Comparison of ENCODE assay signal across 1 fruit fly cellular context in the genomic region with DNA sequence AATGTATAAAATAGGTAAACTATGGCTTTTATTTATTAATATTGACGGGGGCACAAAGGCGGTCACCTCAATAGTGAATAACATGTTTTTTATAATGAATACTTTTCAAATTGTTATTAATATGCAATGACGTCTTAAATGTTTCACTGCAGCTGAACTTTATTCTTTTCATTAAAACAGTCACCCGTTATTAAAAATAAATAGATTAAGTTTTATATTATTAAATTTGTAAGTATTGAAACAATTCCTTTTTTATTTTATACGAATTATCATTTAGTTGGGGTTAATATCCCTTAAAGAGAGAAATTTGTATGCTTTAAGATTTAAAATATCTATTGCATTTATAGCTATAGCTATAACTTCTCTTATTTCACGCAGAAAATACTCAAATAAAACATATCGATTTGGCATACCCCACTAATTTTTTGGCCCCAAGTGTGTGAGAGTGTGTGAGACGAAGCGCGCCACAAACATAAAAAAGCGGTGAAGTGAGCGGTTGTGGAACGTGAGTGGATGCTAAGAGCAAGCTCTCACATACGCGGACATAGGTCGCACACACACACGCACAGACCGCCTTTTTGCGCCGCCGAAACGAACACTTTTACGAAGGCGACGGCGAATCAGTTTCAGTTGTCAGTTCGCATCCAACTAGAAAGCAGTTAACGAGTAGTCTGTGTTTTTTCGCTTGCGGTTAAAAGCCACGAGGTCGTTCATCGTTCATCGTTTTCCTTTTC.
TF ChIP-seq lines count a peak whose summit lies in the region.

A gene (plus strand): TSS at position 626 of the 734 bp plus-strand sequence.

TF ChIP-seq in whole organism, embryonic, 481 proteins besides CTCF, POLR2A, EP300 and RAD21 (continued from another document and continues in another):
- 0 out of 2 replicates have a peak, but pooled peaks have one; percentile 21 for TF ChIP-seq H2.0 (GFP tag; IDR thresholded peaks at IDR 0.05; lab: Robert Waterston, UW)
- TF ChIP-seq Gug (GFP tag; IDR thresholded peaks at IDR 0.05; lab: Robert Waterston, UW) = no peak; the same call in 3 of the 4 replicates
- peak; percentile 71 for TF ChIP-seq CG2120 (GFP tag; optimal IDR thresholded peaks at IDR 0.05; lab: Kevin White, UChicago)
- no peak for TF ChIP-seq CG33213 (GFP tag; optimal IDR thresholded peaks at IDR 0.05; lab: Kevin White, UChicago)
- no peak for TF ChIP-seq emc (GFP tag; optimal IDR thresholded peaks at IDR 0.05; lab: Kevin White, UChicago)
- no peak for TF ChIP-seq pros (GFP tag; optimal IDR thresholded peaks at IDR 0.05; lab: Kevin White, UChicago)
- peak; percentile 7 for TF ChIP-seq slou (GFP tag; optimal IDR thresholded peaks at IDR 0.05; lab: Kevin White, UChicago)
- no peak for TF ChIP-seq pum (GFP tag; optimal IDR thresholded peaks at IDR 0.05; lab: Kevin White, UChicago)
- peak; percentile 87 for TF ChIP-seq Asciz (GFP tag; optimal IDR thresholded peaks at IDR 0.05; lab: Kevin White, UChicago)
- peak; percentile 77 for TF ChIP-seq ci (GFP tag; IDR thresholded peaks at IDR 0.05; lab: Robert Waterston, UW)
- TF ChIP-seq CG7745 (tag; optimal IDR thresholded peaks at IDR 0.05; lab: Kevin White, UChicago) = no peak
- TF ChIP-seq CG17361 (GFP tag; IDR thresholded peaks at IDR 0.05; lab: Robert Waterston, UW) = peak; percentile 96
- TF ChIP-seq CG13287 (GFP tag; IDR thresholded peaks at IDR 0.05; lab: Robert Waterston, UW; ENCODE audit: partially characterized antibody) = no peak; the same call in 1 of the 2 replicates
- TF ChIP-seq D (optimal IDR thresholded peaks at IDR 0.05; lab: Kevin White, UChicago) = no peak
- TF ChIP-seq D (GFP tag; optimal IDR thresholded peaks at IDR 0.05; lab: Kevin White, UChicago) = peak; percentile 76
- peak; percentile 90 for TF ChIP-seq CG18599 (GFP tag; optimal IDR thresholded peaks at IDR 0.05; lab: Kevin White, UChicago)
- peak in 1 of 2 experiments; percentile 92 for TF ChIP-seq Eip74EF (GFP tag; optimal IDR thresholded peaks at IDR 0.05; lab: Kevin White, UChicago)
- peak; percentile 77 for TF ChIP-seq CG10979 (tag; optimal IDR thresholded peaks at IDR 0.05; lab: Kevin White, UChicago)
- TF ChIP-seq Bdp1 (GFP tag; optimal IDR thresholded peaks at IDR 0.05; lab: Kevin White, UChicago) = no peak
- no peak for TF ChIP-seq NK7.1 (GFP tag; optimal IDR thresholded peaks at IDR 0.05; lab: Kevin White, UChicago)
- TF ChIP-seq Adf1 (GFP tag; IDR thresholded peaks at IDR 0.05; lab: Robert Waterston, UW) = no peak
- peak; percentile 31; the same call in 1 of the 3 replicates for TF ChIP-seq CG14050 (GFP tag; IDR thresholded peaks at IDR 0.05; lab: Robert Waterston, UW)
- peak; percentile 69; the same call in 1 of the 2 replicates for TF ChIP-seq lmd (GFP tag; IDR thresholded peaks at IDR 0.05; lab: Robert Waterston, UW)
- peak; percentile 42 for TF ChIP-seq Mes4 (GFP tag; optimal IDR thresholded peaks at IDR 0.05; lab: Kevin White, UChicago)
- no peak for TF ChIP-seq tup (GFP tag; optimal IDR thresholded peaks at IDR 0.05; lab: Kevin White, UChicago)
- no peak; the same call in 1 of the 2 replicates for TF ChIP-seq HLH3B (GFP tag; IDR thresholded peaks at IDR 0.05; lab: Robert Waterston, UW)
- TF ChIP-seq Dbx (GFP tag; IDR thresholded peaks at IDR 0.05; lab: Robert Waterston, UW) = no peak; the same call in 1 of the 3 replicates
- no peak; the same call in 1 of the 2 replicates for TF ChIP-seq Ravus (GFP tag; IDR thresholded peaks at IDR 0.05; lab: Robert Waterston, UW)
- peak; percentile 20 for TF ChIP-seq lbe (GFP tag; optimal IDR thresholded peaks at IDR 0.05; lab: Kevin White, UChicago)
- no peak for TF ChIP-seq CG1647 (GFP tag; optimal IDR thresholded peaks at IDR 0.05; lab: Kevin White, UChicago)
- TF ChIP-seq stwl (tag; optimal IDR thresholded peaks at IDR 0.05; lab: Kevin White, UChicago) = no peak
- TF ChIP-seq Ptx1 (GFP tag; IDR thresholded peaks at IDR 0.05; lab: Robert Waterston, UW) = peak; percentile 42; the same call in 1 of the 2 replicates
- TF ChIP-seq CG17328 (GFP tag; IDR thresholded peaks at IDR 0.05; lab: Robert Waterston, UW) = 0 out of 2 replicates have a peak, but pooled peaks have one; percentile 49
- TF ChIP-seq E2f2 (GFP tag; IDR thresholded peaks at IDR 0.05; lab: Robert Waterston, UW) = peak; percentile 26; the same call in 1 of the 2 replicates
- TF ChIP-seq CG7928 (GFP tag; optimal IDR thresholded peaks at IDR 0.05; lab: Kevin White, UChicago) = no peak
- TF ChIP-seq gfzf (GFP tag; optimal IDR thresholded peaks at IDR 0.05; lab: Kevin White, UChicago) = no peak
- peak; percentile 82 for TF ChIP-seq Ssrp (tag; optimal IDR thresholded peaks at IDR 0.05; lab: Kevin White, UChicago)
- TF ChIP-seq gce (GFP tag; IDR thresholded peaks at IDR 0.05; lab: Robert Waterston, UW) = no peak
- TF ChIP-seq CG2116 (GFP tag; optimal IDR thresholded peaks at IDR 0.05; lab: Kevin White, UChicago) = peak; percentile 56
- TF ChIP-seq ro (GFP tag; IDR thresholded peaks at IDR 0.05; lab: Robert Waterston, UW) = no peak
- TF ChIP-seq CG1832 (GFP tag; optimal IDR thresholded peaks at IDR 0.05; lab: Kevin White, UChicago) = no peak
- no peak for TF ChIP-seq ems (GFP tag; optimal IDR thresholded peaks at IDR 0.05; lab: Kevin White, UChicago)
- TF ChIP-seq MESR4 (GFP tag; optimal IDR thresholded peaks at IDR 0.05; lab: Kevin White, UChicago) = no peak
- TF ChIP-seq run (tag; optimal IDR thresholded peaks at IDR 0.05; lab: Kevin White, UChicago) = peak; percentile 61
- no peak for TF ChIP-seq pita (GFP tag; optimal IDR thresholded peaks at IDR 0.05; lab: Kevin White, UChicago)
- peak; percentile 35 for TF ChIP-seq B-H2 (GFP tag; optimal IDR thresholded peaks at IDR 0.05; lab: Kevin White, UChicago)
- no peak for TF ChIP-seq sc (optimal IDR thresholded peaks at IDR 0.05; lab: Kevin White, UChicago)
- TF ChIP-seq sc (GFP tag; optimal IDR thresholded peaks at IDR 0.05; lab: Kevin White, UChicago) = peak; percentile 59
- TF ChIP-seq her (GFP tag; optimal IDR thresholded peaks at IDR 0.05; lab: Kevin White, UChicago) = peak; percentile 31
- TF ChIP-seq CG7372 (GFP tag; IDR thresholded peaks at IDR 0.05; lab: Robert Waterston, UW) = peak; percentile 23
- peak; percentile 97 for TF ChIP-seq Deaf1 (tag; optimal IDR thresholded peaks at IDR 0.05; lab: Kevin White, UChicago)
- TF ChIP-seq Dad (GFP tag; optimal IDR thresholded peaks at IDR 0.05; lab: Kevin White, UChicago) = no peak
- peak; percentile 40 to 54 for TF ChIP-seq dpn (GFP tag; optimal IDR thresholded peaks at IDR 0.05; lab: Kevin White, UChicago)
- TF ChIP-seq lola (GFP tag; optimal IDR thresholded peaks at IDR 0.05; lab: Kevin White, UChicago) = peak in 1 of 3 experiments; percentile 75
- TF ChIP-seq shn (GFP tag; optimal IDR thresholded peaks at IDR 0.05; lab: Kevin White, UChicago) = no peak
- no peak for TF ChIP-seq slp2 (GFP tag; optimal IDR thresholded peaks at IDR 0.05; lab: Kevin White, UChicago)
- TF ChIP-seq CG8290 (GFP tag; optimal IDR thresholded peaks at IDR 0.05; lab: Kevin White, UChicago) = no peak
- peak in 1 of 2 experiments; percentile 63 for TF ChIP-seq CG8290 (tag; optimal IDR thresholded peaks at IDR 0.05; lab: Kevin White, UChicago)
- TF ChIP-seq CG15073 (GFP tag; optimal IDR thresholded peaks at IDR 0.05; lab: Kevin White, UChicago) = no peak
- peak; percentile 12 for TF ChIP-seq CG33557 (GFP tag; optimal IDR thresholded peaks at IDR 0.05; lab: Kevin White, UChicago)
- peak; percentile 85 for TF ChIP-seq bcd (GFP tag; optimal IDR thresholded peaks at IDR 0.05; lab: Kevin White, UChicago)
- peak; percentile 69 for TF ChIP-seq row (GFP tag; IDR thresholded peaks at IDR 0.05; lab: Robert Waterston, UW)
- TF ChIP-seq CG30403 (GFP tag; optimal IDR thresholded peaks at IDR 0.05; lab: Kevin White, UChicago) = peak; percentile 88
- no peak for TF ChIP-seq lov (optimal IDR thresholded peaks at IDR 0.05; lab: Kevin White, UChicago)
- no peak for TF ChIP-seq lov (GFP tag; IDR thresholded peaks at IDR 0.05; lab: Robert Waterston, UW)
- TF ChIP-seq chn (GFP tag; optimal IDR thresholded peaks at IDR 0.05; lab: Kevin White, UChicago) = no peak
- peak; percentile 33 for TF ChIP-seq zfh2 (GFP tag; optimal IDR thresholded peaks at IDR 0.05; lab: Kevin White, UChicago)
- no peak for TF ChIP-seq abd-A (tag; optimal IDR thresholded peaks at IDR 0.05; lab: Kevin White, UChicago)
- no peak for TF ChIP-seq CG3995 (GFP tag; optimal IDR thresholded peaks at IDR 0.05; lab: Kevin White, UChicago)
- no peak for TF ChIP-seq CG2202 (tag; optimal IDR thresholded peaks at IDR 0.05; lab: Kevin White, UChicago)
- TF ChIP-seq CG15269 (tag; optimal IDR thresholded peaks at IDR 0.05; lab: Kevin White, UChicago) = peak; percentile 92
- TF ChIP-seq Ets65A (GFP tag; lab: Kevin White, UChicago) = peak; percentile 85
- TF ChIP-seq CG1602 (GFP tag; optimal IDR thresholded peaks at IDR 0.05; lab: Kevin White, UChicago) = peak; percentile 65
- TF ChIP-seq sug (tag; optimal IDR thresholded peaks at IDR 0.05; lab: Kevin White, UChicago) = peak; percentile 71
- TF ChIP-seq Sox102F (GFP tag; optimal IDR thresholded peaks at IDR 0.05; lab: Kevin White, UChicago) = peak; percentile 82
- TF ChIP-seq wor (GFP tag; IDR thresholded peaks at IDR 0.05; lab: Robert Waterston, UW) = 0 out of 2 replicates have a peak, but pooled peaks have one; percentile 14
- no peak for TF ChIP-seq TFAM (GFP tag; optimal IDR thresholded peaks at IDR 0.05; lab: Kevin White, UChicago)
- no peak for TF ChIP-seq CG14965 (GFP tag; optimal IDR thresholded peaks at IDR 0.05; lab: Kevin White, UChicago; ENCODE audit: borderline replicate concordance)
- TF ChIP-seq Nf-YC (tag; optimal IDR thresholded peaks at IDR 0.05; lab: Kevin White, UChicago) = peak; percentile 85
- TF ChIP-seq CG12104 (GFP tag; optimal IDR thresholded peaks at IDR 0.05; lab: Kevin White, UChicago) = peak; percentile 83
- peak; percentile 53 for TF ChIP-seq slbo (GFP tag; IDR thresholded peaks at IDR 0.05; lab: Robert Waterston, UW)
- no peak for TF ChIP-seq Nf-YA (GFP tag; IDR thresholded peaks at IDR 0.05; lab: Robert Waterston, UW)
- peak; percentile 31 for TF ChIP-seq CG30431 (GFP tag; optimal IDR thresholded peaks at IDR 0.05; lab: Kevin White, UChicago)
- no peak for TF ChIP-seq CG32772 (GFP tag; IDR thresholded peaks at IDR 0.05; lab: Robert Waterston, UW)
- TF ChIP-seq Six4 (GFP tag; optimal IDR thresholded peaks at IDR 0.05; lab: Kevin White, UChicago) = peak; percentile 71
- TF ChIP-seq CG12942 (GFP tag; optimal IDR thresholded peaks at IDR 0.05; lab: Kevin White, UChicago) = peak; percentile 53
- peak; percentile 53 for TF ChIP-seq vvl (GFP tag; IDR thresholded peaks at IDR 0.05; lab: Robert Waterston, UW)
- TF ChIP-seq pan (optimal IDR thresholded peaks at IDR 0.05; lab: Kevin White, UChicago) = no peak
- peak in 1 of 2 experiments; percentile 55 for TF ChIP-seq pan (GFP tag; optimal IDR thresholded peaks at IDR 0.05 in 1 of 2, IDR thresholded peaks at IDR 0.05 in 1 of 2)
- no peak; the same call in none of the 2 replicates for TF ChIP-seq E2f1 (GFP tag; IDR thresholded peaks at IDR 0.05; lab: Robert Waterston, UW)
- TF ChIP-seq Scr (GFP tag; IDR thresholded peaks at IDR 0.05; lab: Robert Waterston, UW; ENCODE audit: partially characterized antibody) = no peak
- TF ChIP-seq CG8944 (GFP tag; optimal IDR thresholded peaks at IDR 0.05; lab: Kevin White, UChicago) = no peak
- TF ChIP-seq CG8359 (GFP tag; optimal IDR thresholded peaks at IDR 0.05; lab: Kevin White, UChicago; ENCODE audit: borderline replicate concordance) = peak; percentile 53
- peak; percentile 24 for TF ChIP-seq Dip3 (GFP tag; optimal IDR thresholded peaks at IDR 0.05; lab: Kevin White, UChicago)
- TF ChIP-seq Doc3 (GFP tag; IDR thresholded peaks at IDR 0.05; lab: Robert Waterston, UW; ENCODE audit: partially characterized antibody) = no peak
- peak; percentile 55 for TF ChIP-seq CG18476 (GFP tag; optimal IDR thresholded peaks at IDR 0.05; lab: Kevin White, UChicago)
- peak in 1 of 2 experiments; percentile 77 for TF ChIP-seq bsh (GFP tag; optimal IDR thresholded peaks at IDR 0.05; lab: Kevin White, UChicago)
- peak; percentile 66 for TF ChIP-seq CG8281 (tag; optimal IDR thresholded peaks at IDR 0.05; lab: Kevin White, UChicago)
- TF ChIP-seq danr (GFP tag; IDR thresholded peaks at IDR 0.05; lab: Robert Waterston, UW) = no peak
- TF ChIP-seq Lim3 (GFP tag; IDR thresholded peaks at IDR 0.05; lab: Robert Waterston, UW) = no peak
- peak; percentile 41 for TF ChIP-seq HLHmδ (GFP tag; optimal IDR thresholded peaks at IDR 0.05; lab: Kevin White, UChicago)
- TF ChIP-seq CG9609 (GFP tag; optimal IDR thresholded peaks at IDR 0.05; lab: Kevin White, UChicago) = peak; percentile 17
- no peak for TF ChIP-seq Doc2 (GFP tag; IDR thresholded peaks at IDR 0.05; lab: Robert Waterston, UW)
- no peak for TF ChIP-seq Oaz (GFP tag; IDR thresholded peaks at IDR 0.05; lab: Robert Waterston, UW)
- peak; percentile 21 for TF ChIP-seq Hsf (GFP tag; optimal IDR thresholded peaks at IDR 0.05; lab: Kevin White, UChicago)
- TF ChIP-seq CG12391 (tag; optimal IDR thresholded peaks at IDR 0.05; lab: Kevin White, UChicago) = peak; percentile 87
- TF ChIP-seq fd102C (GFP tag; optimal IDR thresholded peaks at IDR 0.05; lab: Kevin White, UChicago) = no peak
- TF ChIP-seq CG8924 (tag; optimal IDR thresholded peaks at IDR 0.05; lab: Kevin White, UChicago) = peak; percentile 94
- no peak for TF ChIP-seq Ets97D (GFP tag; optimal IDR thresholded peaks at IDR 0.05; lab: Kevin White, UChicago)
- TF ChIP-seq bab2 (GFP tag; optimal IDR thresholded peaks at IDR 0.05; lab: Kevin White, UChicago) = peak; percentile 52
- TF ChIP-seq CG6654 (GFP tag; optimal IDR thresholded peaks at IDR 0.05; lab: Kevin White, UChicago) = peak; percentile 64
- TF ChIP-seq Dek (tag; optimal IDR thresholded peaks at IDR 0.05; lab: Kevin White, UChicago) = peak; percentile 84
- TF ChIP-seq fu2 (GFP tag; optimal IDR thresholded peaks at IDR 0.05; lab: Kevin White, UChicago) = peak; percentile 44
- TF ChIP-seq CG30020 (tag; optimal IDR thresholded peaks at IDR 0.05; lab: Kevin White, UChicago) = peak; percentile 58
- TF ChIP-seq fd64A (GFP tag; optimal IDR thresholded peaks at IDR 0.05; lab: Kevin White, UChicago) = no peak
- TF ChIP-seq Vsx1 (GFP tag; optimal IDR thresholded peaks at IDR 0.05; lab: Kevin White, UChicago) = peak; percentile 73
- TF ChIP-seq z (GFP tag; IDR thresholded peaks at IDR 0.05; lab: Robert Waterston, UW) = no peak; the same call in 2 of the 3 replicates
- TF ChIP-seq CG6854 (GFP tag; optimal IDR thresholded peaks at IDR 0.05; lab: Kevin White, UChicago) = peak; percentile 86
- TF ChIP-seq Atf6 (GFP tag; IDR thresholded peaks at IDR 0.05; lab: Robert Waterston, UW) = peak; percentile 73
- TF ChIP-seq gro (GFP tag; optimal IDR thresholded peaks at IDR 0.05; lab: Kevin White, UChicago) = peak; percentile 58
- no peak for TF ChIP-seq HLH4C (GFP tag; IDR thresholded peaks at IDR 0.05; lab: Robert Waterston, UW; ENCODE audit: partially characterized antibody)
- no peak for TF ChIP-seq maf-S (GFP tag; optimal IDR thresholded peaks at IDR 0.05; lab: Kevin White, UChicago)
